Fruit fly (Drosophila melanogaster) whole organism: ENCODE data around the gene dpr19.
A peak's percentile ranks its signal among the peaks of the same experiment; 100 is the strongest.

ENCODE experiments used
- CG8478 ChIP-seq: fragments of >200 bp; optimal IDR thresholded peaks from 2 replicates; lab custom pipeline; 2018; ENCODE audit warnings: inconsistent platforms
- Dll ChIP-seq: fragments of >200 bp; optimal IDR thresholded peaks from 2 replicates; lab custom pipeline; 2017
- EcR ChIP-seq, 2 experiments: fragments of >200 bp; optimal IDR thresholded peaks; 2 replicates each; lab custom pipeline; 2017; ENCODE audit warnings: missing biosample characterization in 2 of 2, missing genetic modification characterization in 2 of 2, missing genetic modification reagents in 2 of 2
- pan ChIP-seq: fragments of >200 bp; optimal IDR thresholded peaks from 2 replicates; lab custom pipeline; 2017
- psq ChIP-seq: fragments of >200 bp; optimal IDR thresholded peaks from 2 replicates; lab custom pipeline; 2017
- usp ChIP-seq: fragments of >200 bp; optimal IDR thresholded peaks from 2 replicates; lab custom pipeline; 2017; ENCODE audit warnings: missing biosample characterization, missing genetic modification characterization, mixed read lengths

The dpr19 gene

dm6 chr2L:10375464-10376236 is at the start of gene dpr19, which contains the start of gene CG33303:
dpr19 (plus strand) TSS chr2L:10376168.
CG33303 (minus strand) TSS chr2L:10375757.
- TF ChIP-seq pan (lab: Kevin White, UChicago) (peak; percentile 21), EcR (GFP tag; optimal IDR thresholded peaks at IDR 0.05; lab: Kevin White, UChicago) (no peak)

DNA sequence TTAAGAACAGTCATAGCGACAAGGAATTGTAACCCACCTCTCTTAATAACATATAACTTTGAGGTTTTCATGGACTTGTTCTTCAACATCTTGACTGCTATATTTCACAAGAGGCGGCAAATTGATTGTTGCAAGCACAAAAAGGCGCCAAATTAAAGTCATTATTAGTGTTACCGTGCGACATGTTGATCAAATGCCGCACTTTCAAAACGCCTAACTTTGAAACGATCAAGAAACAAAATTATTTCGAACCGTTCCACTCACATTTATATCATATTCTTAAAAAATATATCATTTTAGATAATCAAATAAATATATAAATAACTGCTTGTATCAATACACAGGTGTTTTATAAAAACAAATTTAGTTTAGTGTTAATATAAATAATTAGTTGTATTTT is 48.2 kb upstream of the dpr19 start, which contains the start of gene RnrL:
Gene RnrL (minus strand): TSS at position 154 of the 400 bp plus-strand sequence.
- TF ChIP-seq CG8478 (no peak), pan (lab: Kevin White, UChicago) (no peak), Dll (no peak), psq (no peak), usp (GFP tag; lab: Kevin White, UChicago) (no peak), EcR (GFP tag; optimal IDR thresholded peaks at IDR 0.05; lab: Kevin White, UChicago) (no peak)

DNA sequence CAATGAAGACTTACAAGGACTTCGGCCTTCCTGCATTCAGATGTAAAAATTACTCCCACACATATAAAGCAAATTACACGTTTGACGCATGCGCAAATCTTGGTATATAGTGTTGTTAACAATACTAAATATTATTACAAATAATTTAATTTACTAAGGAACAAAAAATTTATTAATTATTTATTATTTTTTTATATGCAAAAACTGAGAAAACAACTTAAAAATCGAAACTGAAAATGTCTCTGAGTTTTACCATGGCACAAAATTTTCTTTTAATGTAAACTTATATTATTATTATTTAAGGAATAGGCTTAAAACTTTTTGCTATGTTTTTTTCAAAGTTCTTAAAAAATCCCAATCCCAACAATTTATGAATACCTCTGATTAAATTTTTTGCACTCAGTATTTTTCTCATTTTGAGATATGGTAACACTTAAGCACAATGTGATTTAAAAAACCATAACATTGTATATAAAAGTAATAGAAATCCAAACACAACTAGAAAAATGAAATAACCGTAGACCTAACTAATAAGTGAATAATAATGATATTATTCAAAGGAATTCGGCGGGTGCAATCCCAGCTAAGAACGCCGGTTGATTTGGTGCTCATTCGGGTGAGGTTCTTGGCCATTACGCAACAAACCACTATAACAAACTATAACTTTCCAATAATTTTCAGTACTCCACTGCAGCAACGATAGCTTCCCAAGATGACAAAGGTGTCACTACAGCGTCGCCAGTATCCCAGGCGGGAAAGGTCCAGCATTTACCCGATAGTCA is 44.7 kb upstream of the dpr19 start, which contains the start of the genes Schip1 and Cox10:
Gene Schip1 (minus strand): TSS at position 51 of the 782 bp plus-strand sequence.
Gene Cox10 (plus strand): TSS at position 406 of the 782 bp plus-strand sequence.
- TF ChIP-seq Dll, result no peak
- TF ChIP-seq EcR (GFP tag; optimal IDR thresholded peaks at IDR 0.05; lab: Kevin White, UChicago), result no peak
- no peak for TF ChIP-seq CG8478
- TF ChIP-seq pan (lab: Kevin White, UChicago), result no peak
- no peak for TF ChIP-seq usp (GFP tag; lab: Kevin White, UChicago)
- no peak for TF ChIP-seq psq

DNA sequence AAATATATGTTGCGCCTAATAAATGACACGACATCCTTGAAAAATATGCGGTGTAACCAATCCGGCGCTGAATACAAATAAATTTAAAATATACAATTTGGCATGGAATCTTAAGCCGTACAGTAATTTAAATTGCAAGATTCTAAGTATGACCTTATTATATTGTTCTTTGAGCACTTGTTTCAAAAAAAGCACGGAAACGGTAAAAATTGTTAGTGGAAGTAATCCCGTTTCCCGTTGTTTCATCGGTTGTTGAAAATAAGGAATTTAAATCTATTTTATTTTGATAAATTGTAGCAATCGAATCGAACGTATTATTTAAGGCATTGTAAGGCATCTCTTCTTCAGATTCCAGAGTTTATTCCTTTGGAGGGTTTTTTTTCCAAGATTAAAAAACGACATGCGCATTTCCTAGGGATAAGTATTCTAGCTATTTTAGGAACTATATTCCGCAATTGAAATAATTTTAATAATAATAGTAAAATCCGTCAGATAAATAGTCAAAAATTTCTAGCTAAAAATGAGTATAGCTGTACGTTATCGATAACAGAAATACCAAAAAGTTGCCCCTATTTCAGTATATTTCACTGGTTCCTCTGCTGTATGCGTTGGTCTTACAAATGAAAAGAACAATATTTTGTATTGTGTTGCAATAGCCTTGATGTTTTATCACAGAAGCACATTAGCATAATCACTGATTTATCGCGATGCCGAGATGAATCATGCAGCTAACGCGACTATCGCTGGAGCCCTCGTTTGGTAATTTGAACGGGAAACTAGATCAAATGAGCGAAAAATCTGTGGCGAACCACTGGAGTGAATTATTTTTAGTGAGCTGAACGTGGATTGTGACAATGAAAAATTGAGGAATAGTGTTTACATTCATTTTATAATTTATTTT is 42.6 kb upstream of the dpr19 start, which contains the start of gene GATAd:
Gene GATAd (plus strand): TSS at position 644 of the 901 bp plus-strand sequence.
- no peak for TF ChIP-seq pan (lab: Kevin White, UChicago)
- no peak for TF ChIP-seq usp (GFP tag; lab: Kevin White, UChicago)
- no peak for TF ChIP-seq psq
- TF ChIP-seq Dll, result no peak
- no peak for TF ChIP-seq CG8478
- no peak for TF ChIP-seq EcR (GFP tag; optimal IDR thresholded peaks at IDR 0.05; lab: Kevin White, UChicago)

dm6 chr2L:10334213-10334612 is 41.8 kb upstream of the dpr19 start:
- TF ChIP-seq CG8478, result no peak
- TF ChIP-seq Dll, result no peak
- no peak for TF ChIP-seq usp (GFP tag; lab: Kevin White, UChicago)
- no peak for TF ChIP-seq EcR (GFP tag; optimal IDR thresholded peaks at IDR 0.05; lab: Kevin White, UChicago)
- TF ChIP-seq pan (lab: Kevin White, UChicago), result no peak
- no peak for TF ChIP-seq psq

dm6 chr2L:10334854-10335277 is 41.1 kb upstream of the dpr19 start:
- TF ChIP-seq CG8478 (peak; percentile 74), usp (GFP tag; lab: Kevin White, UChicago) (no peak), Dll (no peak)

dm6 chr2L:10339212-10339721 is 36.7 kb upstream of the dpr19 start, which contains the start of gene SamDC:
SamDC (plus strand) TSS chr2L:10339457.
- TF ChIP-seq psq (no peak), usp (GFP tag; lab: Kevin White, UChicago) (no peak), CG8478 (no peak), pan (lab: Kevin White, UChicago) (no peak), Dll (no peak), EcR (GFP tag; optimal IDR thresholded peaks at IDR 0.05; lab: Kevin White, UChicago) (no peak)

DNA sequence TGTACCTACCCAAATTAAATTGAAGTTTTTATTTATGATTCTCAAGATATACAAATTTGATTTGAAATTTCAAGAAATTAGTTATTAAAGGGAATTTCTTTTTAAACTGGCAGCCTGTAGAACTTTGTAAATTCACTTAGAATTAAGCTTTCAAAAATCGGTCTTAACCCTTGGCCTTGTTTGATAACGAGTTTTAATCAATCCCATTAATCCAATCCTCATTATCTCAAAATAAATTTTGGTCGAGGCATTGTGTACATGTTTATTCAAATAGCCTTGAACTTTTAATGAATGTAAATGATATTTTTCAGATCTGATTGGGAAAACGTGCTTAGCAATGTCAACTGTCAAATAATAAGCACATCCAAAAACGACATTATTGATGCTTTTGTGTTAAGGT is 36.1 kb upstream of the dpr19 start:
- TF ChIP-seq pan (lab: Kevin White, UChicago), result no peak
- TF ChIP-seq EcR (GFP tag; optimal IDR thresholded peaks at IDR 0.05; lab: Kevin White, UChicago), result no peak
- TF ChIP-seq psq, result no peak
- TF ChIP-seq CG8478, result no peak
- TF ChIP-seq usp (GFP tag; lab: Kevin White, UChicago), result no peak
- TF ChIP-seq Dll, result no peak

DNA sequence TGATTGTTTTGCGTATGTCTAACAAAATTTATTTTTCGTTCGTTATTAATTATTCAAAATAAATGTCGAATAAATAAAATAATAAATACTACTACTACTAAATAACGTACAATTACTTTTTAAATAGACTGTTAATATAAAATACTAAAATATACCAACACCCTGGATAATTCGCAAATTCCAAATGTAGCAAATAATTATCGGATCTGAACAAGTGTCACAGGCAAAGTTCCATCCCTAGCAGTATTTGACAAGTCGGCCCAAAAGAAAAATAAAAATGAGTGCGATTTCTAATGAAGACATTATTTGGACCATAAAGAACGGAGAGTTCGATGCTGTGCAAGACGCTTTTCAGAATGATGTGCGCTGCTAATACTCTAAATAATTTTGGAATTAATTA is 34.6 kb upstream of the dpr19 start, which contains the start of gene CG31715:
Gene CG31715 (plus strand): TSS at position 212 of the 400 bp plus-strand sequence.
- TF ChIP-seq CG8478, result no peak
- no peak for TF ChIP-seq Dll
- no peak for TF ChIP-seq EcR (GFP tag; optimal IDR thresholded peaks at IDR 0.05; lab: Kevin White, UChicago)
- no peak for TF ChIP-seq psq
- no peak for TF ChIP-seq usp (GFP tag; lab: Kevin White, UChicago)
- no peak for TF ChIP-seq pan (lab: Kevin White, UChicago)

DNA sequence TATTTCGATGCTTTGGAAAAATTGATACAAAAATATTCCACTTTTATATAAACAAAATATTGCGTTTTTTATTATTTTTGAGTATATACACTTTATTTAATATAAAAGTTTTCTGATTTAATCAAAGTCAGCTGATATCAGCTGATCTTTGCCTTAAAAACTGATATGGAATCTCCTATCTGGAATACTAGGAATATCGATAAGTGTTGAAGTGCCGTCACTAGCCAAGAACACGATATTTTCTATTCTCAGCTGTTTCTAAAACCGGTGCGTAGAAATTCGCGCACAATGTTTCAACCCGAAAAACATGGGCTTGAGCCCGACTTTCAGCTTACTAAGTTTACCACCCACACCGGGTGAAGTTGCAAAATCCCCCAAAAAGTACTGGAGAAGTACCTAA is 33.5 kb upstream of the dpr19 start, which contains the start of gene Sps2:
Gene Sps2 (plus strand): TSS at position 124 of the 400 bp plus-strand sequence.
- TF ChIP-seq usp (GFP tag; lab: Kevin White, UChicago) (no peak), pan (lab: Kevin White, UChicago) (no peak), psq (no peak), Dll (no peak), CG8478 (no peak), EcR (GFP tag; optimal IDR thresholded peaks at IDR 0.05; lab: Kevin White, UChicago) (no peak)

DNA sequence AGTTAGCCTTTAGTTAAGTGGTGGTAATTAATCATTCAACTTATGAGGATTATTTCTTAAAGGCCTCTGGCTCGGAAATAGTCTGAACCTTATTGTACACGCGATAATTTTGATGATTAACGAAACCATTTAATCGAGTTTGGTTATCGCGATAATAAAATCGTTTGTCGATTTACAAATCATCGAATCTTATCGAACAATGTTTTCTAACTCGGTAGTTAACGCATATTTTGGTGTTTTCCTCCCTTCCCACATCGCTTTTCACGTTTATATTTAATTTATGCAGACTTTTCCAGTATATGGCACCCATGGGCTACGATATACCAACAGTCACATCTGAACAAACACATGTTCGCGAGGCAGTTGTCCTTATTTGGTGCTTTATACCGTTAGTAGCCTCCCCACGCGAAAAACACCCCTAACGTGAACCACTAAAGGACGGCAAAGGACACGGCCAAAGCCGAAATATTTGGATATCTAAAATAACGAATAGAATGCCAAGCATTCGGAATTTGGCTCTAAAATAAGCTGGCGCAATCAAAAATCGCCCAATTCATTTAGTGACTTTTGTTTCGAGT is 31.9 kb upstream of the dpr19 start, which contains the start of gene Frmd5:
Gene Frmd5 (plus strand): TSS at position 414 of the 578 bp plus-strand sequence.
- TF ChIP-seq Dll, result no peak
- no peak for TF ChIP-seq pan (lab: Kevin White, UChicago)
- TF ChIP-seq psq, result no peak
- no peak for TF ChIP-seq EcR (GFP tag; optimal IDR thresholded peaks at IDR 0.05; lab: Kevin White, UChicago)
- TF ChIP-seq usp (GFP tag; lab: Kevin White, UChicago), result no peak
- TF ChIP-seq CG8478, result no peak
